Worm (Caenorhabditis elegans) whole organism, young adult: ENCODE data around the gene ceeh-2.

Experiments
- Y95B8A.8 ChIP-seq: fragments of 200-800 bp; sonication (Bioruptor generic); IDR thresholded peaks from 2 replicates; pipeline ENCODE4 v1.3.6; 2022; ENCODE audit warnings: missing genetic modification reagents, missing genetic modification characterization, missing compliant biosample characterization
- akir-1 ChIP-seq: fragments of 200-800 bp; sonication (Bioruptor generic); optimal IDR thresholded peaks from 2 replicates; lab custom pipeline; 2018; ENCODE audit warnings: mild to moderate bottlenecking, missing genetic modification characterization, moderate library complexity, missing compliant biosample characterization
- ceh-58 ChIP-seq: fragments of 200-800 bp; sonication (Bioruptor generic); IDR thresholded peaks from 2 replicates; pipeline ENCODE4 v1.3.6; 2022; ENCODE audit warnings: missing genetic modification characterization, missing compliant biosample characterization
- egl-18 ChIP-seq: fragments of 200-800 bp; sonication (Bioruptor generic); IDR thresholded peaks from 2 replicates; pipeline ENCODE4 v1.3.6; 2022; ENCODE audit warnings: missing genetic modification reagents, missing genetic modification characterization, missing compliant biosample characterization
- ets-4 ChIP-seq: fragments of 200-800 bp; sonication (Bioruptor generic); optimal IDR thresholded peaks from 2 replicates; lab custom pipeline; 2018; ENCODE audit warnings: mild to moderate bottlenecking, missing genetic modification characterization, missing compliant biosample characterization
- let-526 ChIP-seq: fragments of 200-800 bp; sonication (Bioruptor generic); IDR thresholded peaks from 2 replicates; pipeline ENCODE4 v1.3.6; 2022; ENCODE audit warnings: missing genetic modification reagents, missing genetic modification characterization, missing compliant biosample characterization
- lsl-1 ChIP-seq: fragments of 200-800 bp; sonication (Bioruptor generic); optimal IDR thresholded peaks from 2 replicates; lab custom pipeline; 2018; ENCODE audit warnings: mild to moderate bottlenecking, missing genetic modification characterization, moderate library complexity, missing compliant biosample characterization
- madf-8 ChIP-seq: fragments of 200-800 bp; sonication (Bioruptor generic); conservative IDR thresholded peaks from 2 replicates; pipeline ENCODE4 v1.3.6; 2022; ENCODE audit warnings: missing genetic modification reagents, missing genetic modification characterization, missing compliant biosample characterization
- pha-4 ChIP-seq: fragments of 150-350 bp; sonication (generic microtip); optimal IDR thresholded peaks from 2 replicates; lab custom pipeline; 2014; ENCODE audit warnings: missing biosample characterization, missing genetic modification reagents, missing genetic modification characterization
- snpc-1.1 ChIP-seq: sonication (generic microtip); optimal IDR thresholded peaks from 2 replicates; lab custom pipeline; 2017; ENCODE audit warnings: missing genetic modification characterization, mild to moderate bottlenecking, missing compliant biosample characterization, antibody characterized with exemption, moderate library complexity, missing genotype, missing genetic modification reagents; ENCODE audit not compliant: insufficient read depth
- snpc-4 ChIP-seq, 5 experiments: fragments of 150-350 bp in 1 of 5; sonication (generic microtip) in 4 of 5; optimal IDR thresholded peaks; 2 replicates each; lab custom pipeline; 2014 to 2018; ENCODE audit warnings: missing genetic modification characterization in 5 of 5, missing biosample characterization in 3 of 5, antibody characterized with exemption in 2 of 5, mild to moderate bottlenecking in 2 of 5, missing compliant biosample characterization in 2 of 5, missing genotype in 2 of 5, moderate library complexity in 2 of 5, missing genetic modification reagents in 1 of 5
- ztf-22 ChIP-seq: fragments of 200-800 bp; sonication (Bioruptor generic); optimal IDR thresholded peaks from 2 replicates; lab custom pipeline; 2018; ENCODE audit warnings: mild to moderate bottlenecking, missing genetic modification characterization, moderate library complexity, missing compliant biosample characterization

ce11 chrV:10307283-10307682, 50.4 kb downstream of the ceeh-2 start, which contains the start of gene che-12:
- TF ChIP-seq egl-18 (GFP tag; lab: Robert Waterston, UW) (no peak), pha-4 (tag; lab: Kevin White, UChicago) (no peak), snpc-4 (GFP tag; optimal IDR thresholded peaks at IDR 0.05; lab: Kevin White, UChicago) (no peak), snpc-4 (tag; optimal IDR thresholded peaks at IDR 0.05; lab: Kevin White, UChicago) (no peak), ztf-22 (GFP tag; lab: Kevin White, UChicago) (no peak), Y95B8A.8 (GFP tag; lab: Robert Waterston, UW) (no peak), snpc-1.1 (tag; lab: Kevin White, UChicago) (no peak), let-526 (no peak), madf-8 (GFP tag; lab: Robert Waterston, UW) (no peak), akir-1 (GFP tag; lab: Kevin White, UChicago) (no peak), ceh-58 (GFP tag; lab: Robert Waterston, UW) (no peak), ets-4 (GFP tag; lab: Kevin White, UChicago) (no peak), lsl-1 (GFP tag; lab: Kevin White, UChicago) (no peak)
